Worm (Caenorhabditis elegans) whole organism, late embryonic: ENCODE measurements around the gene C50B8.6.
A peak's percentile ranks its signal among the peaks of the same experiment; 100 is the strongest.

Experiments used
- C38D4.7 ChIP-seq: fragments of 200-800 bp; sonication (Bioruptor generic); optimal IDR thresholded peaks from 2 replicates; lab custom pipeline; 2018; ENCODE audit warnings: mild to moderate bottlenecking, missing genetic modification characterization, moderate library complexity, missing compliant biosample characterization
- F13H6.1 ChIP-seq: sonication (generic microtip); optimal IDR thresholded peaks from 2 replicates; lab custom pipeline; 2016; ENCODE audit warnings: missing genetic modification characterization, missing compliant biosample characterization
- ahr-1 ChIP-seq: sonication (generic microtip); optimal IDR thresholded peaks from 2 replicates; lab custom pipeline; 2016; ENCODE audit warnings: missing genetic modification characterization, missing compliant biosample characterization
- ceh-14 ChIP-seq: sonication (generic microtip); optimal IDR thresholded peaks from 2 replicates; lab custom pipeline; 2016; ENCODE audit warnings: missing genotype, missing genetic modification characterization, missing compliant biosample characterization
- ceh-18 ChIP-seq: sonication (generic microtip); optimal IDR thresholded peaks from 2 replicates; lab custom pipeline; 2016; ENCODE audit warnings: missing genetic modification characterization, missing compliant biosample characterization
- ceh-19 ChIP-seq: fragments of 200-800 bp; sonication (Bioruptor generic); optimal IDR thresholded peaks from 2 replicates; lab custom pipeline; 2018; ENCODE audit warnings: mild to moderate bottlenecking, missing genetic modification characterization, missing compliant biosample characterization
- ceh-22 ChIP-seq: sonication (generic microtip); optimal IDR thresholded peaks from 2 replicates; lab custom pipeline; 2017; ENCODE audit warnings: missing biosample characterization, missing genetic modification characterization
- ceh-31 ChIP-seq: sonication (generic microtip); optimal IDR thresholded peaks from 2 replicates; lab custom pipeline; 2016; ENCODE audit warnings: missing genetic modification characterization, missing compliant biosample characterization
- ceh-34 ChIP-seq: sonication (generic microtip); optimal IDR thresholded peaks from 2 replicates; lab custom pipeline; 2016; ENCODE audit warnings: mild to moderate bottlenecking, missing genetic modification characterization, missing compliant biosample characterization
- ceh-45 ChIP-seq: fragments of 200-800 bp; sonication (Bioruptor generic); IDR thresholded peaks from 2 replicates; pipeline ENCODE4 v1.3.6; 2022; ENCODE audit warnings: missing genetic modification reagents, missing genetic modification characterization, missing compliant biosample characterization
- ceh-48 ChIP-seq: sonication (generic microtip); optimal IDR thresholded peaks from 2 replicates; lab custom pipeline; 2016; ENCODE audit warnings: missing genetic modification characterization, inconsistent platforms, missing compliant biosample characterization
- ceh-9 ChIP-seq: sonication (generic microtip); optimal IDR thresholded peaks from 2 replicates; lab custom pipeline; 2016; ENCODE audit warnings: mild to moderate bottlenecking, missing genetic modification characterization, inconsistent platforms, missing compliant biosample characterization
- dmd-4 ChIP-seq: sonication (generic microtip); optimal IDR thresholded peaks from 2 replicates; lab custom pipeline; 2016; ENCODE audit warnings: borderline replicate concordance, missing genetic modification characterization, missing compliant biosample characterization
- elt-2 ChIP-seq: sonication (generic microtip); optimal IDR thresholded peaks from 2 replicates; lab custom pipeline; 2016; ENCODE audit warnings: missing genetic modification reagents, missing genetic modification characterization, missing compliant biosample characterization
- elt-4 ChIP-seq: sonication (generic microtip); optimal IDR thresholded peaks from 2 replicates; lab custom pipeline; 2016; ENCODE audit warnings: missing genetic modification characterization, missing compliant biosample characterization
- gmeb-2 ChIP-seq: sonication (generic microtip); optimal IDR thresholded peaks from 2 replicates; lab custom pipeline; 2016; ENCODE audit warnings: missing genetic modification characterization, inconsistent platforms, missing compliant biosample characterization
- hlh-13 ChIP-seq: fragments of 200-800 bp; sonication (Bioruptor generic); optimal IDR thresholded peaks from 2 replicates; lab custom pipeline; 2018; ENCODE audit warnings: mild to moderate bottlenecking, missing genetic modification characterization, missing compliant biosample characterization
- hlh-15 ChIP-seq: sonication (generic microtip); optimal IDR thresholded peaks from 2 replicates; lab custom pipeline; 2016; ENCODE audit warnings: missing genetic modification characterization, missing compliant biosample characterization
- hlh-30 ChIP-seq: sonication (generic microtip); optimal IDR thresholded peaks from 2 replicates; lab custom pipeline; 2017; ENCODE audit warnings: antibody characterized with exemption, missing genetic modification characterization, missing compliant biosample characterization; ENCODE audit not compliant: insufficient read depth
- hlh-6 ChIP-seq: sonication (generic microtip); optimal IDR thresholded peaks from 2 replicates; lab custom pipeline; 2016; ENCODE audit warnings: missing genotype, missing genetic modification characterization, missing compliant biosample characterization
- hlh-8 ChIP-seq: sonication (generic microtip); optimal IDR thresholded peaks from 2 replicates; lab custom pipeline; 2016; ENCODE audit warnings: missing genotype, missing genetic modification characterization, missing compliant biosample characterization
- lim-6 ChIP-seq: sonication (generic microtip); optimal IDR thresholded peaks from 2 replicates; lab custom pipeline; 2016; ENCODE audit warnings: missing genetic modification characterization, missing compliant biosample characterization
- lin-11 ChIP-seq: fragments of 200-800 bp; sonication (Bioruptor generic); optimal IDR thresholded peaks from 2 replicates; lab custom pipeline; 2018; ENCODE audit warnings: mild to moderate bottlenecking, missing genetic modification characterization, missing compliant biosample characterization
- mec-3 ChIP-seq: sonication (generic microtip); optimal IDR thresholded peaks from 2 replicates; lab custom pipeline; 2016; ENCODE audit warnings: borderline replicate concordance, missing genetic modification characterization, missing compliant biosample characterization
- nfya-1 ChIP-seq: sonication (generic microtip); optimal IDR thresholded peaks from 2 replicates; lab custom pipeline; 2017; ENCODE audit warnings: missing genetic modification characterization, mild to moderate bottlenecking, missing compliant biosample characterization, antibody characterized with exemption, moderate library complexity
- npax-4 ChIP-seq: sonication (generic microtip); optimal IDR thresholded peaks from 2 replicates; lab custom pipeline; 2016; ENCODE audit warnings: missing genetic modification characterization, missing compliant biosample characterization
- odd-2 ChIP-seq: sonication (generic microtip); optimal IDR thresholded peaks from 2 replicates; lab custom pipeline; 2017; ENCODE audit warnings: antibody characterized with exemption, mild to moderate bottlenecking, missing genetic modification characterization, missing compliant biosample characterization
- pag-3 ChIP-seq: sonication (generic microtip); optimal IDR thresholded peaks from 2 replicates; lab custom pipeline; 2016; ENCODE audit warnings: missing compliant biosample characterization, missing genetic modification characterization, borderline replicate concordance
- pha-2 ChIP-seq: sonication (generic microtip); optimal IDR thresholded peaks from 2 replicates; lab custom pipeline; 2017; ENCODE audit warnings: mild to moderate bottlenecking, missing genetic modification characterization, missing compliant biosample characterization
- pqm-1 ChIP-seq: sonication (generic microtip); optimal IDR thresholded peaks from 2 replicates; lab custom pipeline; 2016; ENCODE audit warnings: missing genetic modification characterization, missing compliant biosample characterization
- pros-1 ChIP-seq: fragments of 150-350 bp; optimal IDR thresholded peaks from 2 replicates; lab custom pipeline; 2014; ENCODE audit warnings: missing biosample characterization, missing genetic modification reagents, missing genetic modification characterization
- rnt-1 ChIP-seq: sonication (generic microtip); optimal IDR thresholded peaks from 2 replicates; lab custom pipeline; 2016; ENCODE audit warnings: missing genetic modification characterization, missing compliant biosample characterization
- sdc-2 ChIP-seq: sonication (generic microtip); optimal IDR thresholded peaks from 2 replicates; lab custom pipeline; 2016; ENCODE audit warnings: missing genotype, missing genetic modification characterization, missing compliant biosample characterization
- sox-4 ChIP-seq: sonication (generic microtip); optimal IDR thresholded peaks from 2 replicates; lab custom pipeline; 2017; ENCODE audit warnings: mild to moderate bottlenecking, missing genetic modification characterization, inconsistent platforms, missing compliant biosample characterization
- syd-9 ChIP-seq: sonication (generic microtip); optimal IDR thresholded peaks from 2 replicates; lab custom pipeline; 2016; ENCODE audit warnings: mild to moderate bottlenecking, missing genetic modification characterization, moderate library complexity, missing compliant biosample characterization
- tbx-7 ChIP-seq: sonication (generic microtip); optimal IDR thresholded peaks from 2 replicates; lab custom pipeline; 2016; ENCODE audit warnings: missing genotype, missing genetic modification characterization, missing compliant biosample characterization
- unc-3 ChIP-seq, 2 experiments: fragments of 200-800 bp in 1 of 2; sonication (Bioruptor generic) in 1 of 2; sonication (generic microtip) in 1 of 2; conservative IDR thresholded peaks in 1 of 2; optimal IDR thresholded peaks in 1 of 2; 2 replicates each; pipeline versions ENCODE4 v1.3.6 to Lab custom; 2016 to 2022; ENCODE audit warnings: missing compliant biosample characterization in 2 of 2, missing genetic modification characterization in 2 of 2, missing genetic modification reagents in 1 of 2
- unc-42 ChIP-seq: sonication (generic microtip); optimal IDR thresholded peaks from 2 replicates; lab custom pipeline; 2016; ENCODE audit warnings: missing genotype, missing genetic modification characterization, missing compliant biosample characterization
- unc-55 ChIP-seq: sonication (generic microtip); optimal IDR thresholded peaks from 2 replicates; lab custom pipeline; 2017; ENCODE audit warnings: missing biosample characterization, missing genetic modification reagents, missing genetic modification characterization
- zip-5 ChIP-seq: sonication (generic microtip); optimal IDR thresholded peaks from 2 replicates; lab custom pipeline; 2016; ENCODE audit warnings: missing genetic modification characterization, missing compliant biosample characterization
- ztf-16 ChIP-seq: sonication (generic microtip); optimal IDR thresholded peaks from 2 replicates; lab custom pipeline; 2017; ENCODE audit warnings: missing genetic modification characterization, missing compliant biosample characterization

The C50B8.6 gene

ce11 chrV:13578637-13579036, at the start of gene C50B8.6:
TSS of gene C50B8.6 (plus strand) at chrV:13578972.
- TF ChIP-seq ceh-9 (tag; lab: Kevin White, UChicago) (no peak), sdc-2 (tag; lab: Kevin White, UChicago) (no peak), lim-6 (tag; lab: Kevin White, UChicago) (no peak), hlh-6 (tag; lab: Kevin White, UChicago) (no peak), ahr-1 (tag; lab: Kevin White, UChicago) (no peak), npax-4 (tag; lab: Kevin White, UChicago) (no peak), elt-2 (tag; lab: Kevin White, UChicago) (no peak), gmeb-2 (no peak), unc-55 (GFP tag; lab: Kevin White, UChicago) (no peak), ceh-45 (no peak), ceh-22 (tag; lab: Kevin White, UChicago) (no peak), nfya-1 (tag; lab: Kevin White, UChicago) (no peak), unc-42 (tag; lab: Kevin White, UChicago) (no peak), rnt-1 (no peak), pros-1 (tag; lab: Kevin White, UChicago) (no peak), syd-9 (tag; lab: Kevin White, UChicago) (no peak), pha-2 (tag; lab: Kevin White, UChicago) (no peak), zip-5 (tag; lab: Kevin White, UChicago) (no peak), lin-11 (tag; lab: Kevin White, UChicago) (no peak), hlh-13 (GFP tag; lab: Kevin White, UChicago) (no peak)
- TF ChIP-seq, all 69 proteins: peak for 0

ce11 chrV:13529165-13529564, 49.6 kb upstream of the C50B8.6 start:
- TF ChIP-seq ahr-1 (tag; lab: Kevin White, UChicago) (no peak), mec-3 (no peak), unc-3 (GFP tag; conservative IDR thresholded peaks at IDR 0.05; lab: Robert Waterston, UW) (no peak), unc-3 (tag; optimal IDR thresholded peaks at IDR 0.05; lab: Kevin White, UChicago) (no peak), zip-5 (tag; lab: Kevin White, UChicago) (no peak), elt-4 (no peak), odd-2 (tag; lab: Kevin White, UChicago) (no peak), hlh-15 (tag; lab: Kevin White, UChicago) (no peak), pqm-1 (tag; lab: Kevin White, UChicago) (no peak), tbx-7 (tag; lab: Kevin White, UChicago) (no peak)

- TF ChIP-seq elt-2 (tag; lab: Kevin White, UChicago) (peak; percentile 76), C38D4.7 (GFP tag; lab: Kevin White, UChicago) (no peak)
These were observed 48.1 kb upstream of the C50B8.6 start, which contains the start of gene ttr-44 for ce11 chrV:13530698-13531097. TSS of gene ttr-44 (minus strand) at chrV:13530744.

ce11 chrV:13532469-13532868, 46.3 kb upstream of the C50B8.6 start:
- TF ChIP-seq nfya-1 (tag; lab: Kevin White, UChicago): no peak
- TF ChIP-seq unc-42 (tag; lab: Kevin White, UChicago): no peak
- TF ChIP-seq ceh-48: no peak
- no peak for TF ChIP-seq ztf-16 (tag; lab: Kevin White, UChicago)
- TF ChIP-seq ceh-34 (tag; lab: Kevin White, UChicago): no peak
- TF ChIP-seq sox-4 (tag; lab: Kevin White, UChicago): no peak
- no peak for TF ChIP-seq hlh-6 (tag; lab: Kevin White, UChicago)

ce11 chrV:13536058-13536579, 42.7 kb upstream of the C50B8.6 start, which contains the start of gene frpr-5:
TSS of gene frpr-5 (minus strand) at chrV:13536108.
- TF ChIP-seq hlh-8 (no peak), hlh-15 (tag; lab: Kevin White, UChicago) (no peak), sdc-2 (tag; lab: Kevin White, UChicago) (no peak), unc-3 (GFP tag; conservative IDR thresholded peaks at IDR 0.05; lab: Robert Waterston, UW) (no peak), unc-3 (tag; optimal IDR thresholded peaks at IDR 0.05; lab: Kevin White, UChicago) (no peak), ceh-45 (no peak), dmd-4 (no peak), hlh-30 (tag; lab: Kevin White, UChicago) (no peak), unc-42 (tag; lab: Kevin White, UChicago) (no peak), ceh-14 (tag; lab: Kevin White, UChicago) (no peak), odd-2 (tag; lab: Kevin White, UChicago) (no peak), lin-11 (tag; lab: Kevin White, UChicago) (no peak), sox-4 (tag; lab: Kevin White, UChicago) (no peak), ceh-18 (tag; lab: Kevin White, UChicago) (no peak), ceh-19 (GFP tag; lab: Kevin White, UChicago) (no peak), tbx-7 (tag; lab: Kevin White, UChicago) (no peak), ceh-31 (tag; lab: Kevin White, UChicago) (no peak), pha-2 (tag; lab: Kevin White, UChicago) (no peak), pag-3 (tag; lab: Kevin White, UChicago) (no peak), ceh-34 (tag; lab: Kevin White, UChicago) (no peak), F13H6.1 (tag; lab: Kevin White, UChicago) (no peak)
